Worm (Caenorhabditis elegans) whole organism, mixed stage, embryonic: ENCODE results near the gene B0035.18.

Experiments used
- mab-5 ChIP-seq: fragments of 150-350 bp; optimal IDR thresholded peaks from 2 replicates; lab custom pipeline; 2014; ENCODE audit warnings: missing biosample characterization, missing genetic modification characterization
- mep-1 ChIP-seq: fragments of 150-350 bp; optimal IDR thresholded peaks from 2 replicates; lab custom pipeline; 2017; ENCODE audit warnings: missing biosample characterization, missing genetic modification reagents, missing genetic modification characterization, inconsistent platforms
- nhr-28 ChIP-seq: fragments of 150-350 bp; optimal IDR thresholded peaks from 2 replicates; lab custom pipeline; 2014; ENCODE audit warnings: missing biosample characterization, missing genetic modification characterization
- pha-4 ChIP-seq: fragments of 150-350 bp; optimal IDR thresholded peaks from 2 replicates; lab custom pipeline; 2018; ENCODE audit warnings: missing biosample characterization, missing genetic modification reagents, missing genetic modification characterization

DNA sequence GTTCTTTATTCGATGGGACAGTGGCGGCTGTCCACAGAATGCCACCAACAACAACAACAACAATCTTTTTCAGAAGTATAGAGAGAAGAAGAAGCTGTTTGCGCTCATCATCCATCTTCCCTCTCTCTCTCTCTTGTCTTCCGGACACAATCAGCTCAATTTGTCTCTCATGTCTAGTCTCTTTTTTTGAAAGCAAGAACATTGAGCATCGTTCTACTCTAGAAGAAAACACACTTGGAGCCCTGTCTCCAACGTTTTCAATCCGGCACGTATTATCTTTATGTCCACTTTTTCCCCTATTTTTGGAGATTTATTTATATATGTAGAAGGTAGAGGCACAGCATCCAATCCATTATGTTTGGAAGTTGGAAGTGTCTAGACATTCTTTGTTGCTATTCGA lies 28.7 kb downstream of the B0035.18 start:
- TF ChIP-seq pha-4 (tag; lab: Kevin White, UChicago) (no peak), mab-5 (tag; lab: Kevin White, UChicago) (no peak), nhr-28 (no peak), mep-1 (tag; lab: Kevin White, UChicago) (no peak)
